Worm (Caenorhabditis elegans): ENCODE measurements around the gene R11E3.1.
A peak's percentile ranks its signal among the peaks of the same experiment; 100 is the strongest.

The R11E3.1 gene

DNA sequence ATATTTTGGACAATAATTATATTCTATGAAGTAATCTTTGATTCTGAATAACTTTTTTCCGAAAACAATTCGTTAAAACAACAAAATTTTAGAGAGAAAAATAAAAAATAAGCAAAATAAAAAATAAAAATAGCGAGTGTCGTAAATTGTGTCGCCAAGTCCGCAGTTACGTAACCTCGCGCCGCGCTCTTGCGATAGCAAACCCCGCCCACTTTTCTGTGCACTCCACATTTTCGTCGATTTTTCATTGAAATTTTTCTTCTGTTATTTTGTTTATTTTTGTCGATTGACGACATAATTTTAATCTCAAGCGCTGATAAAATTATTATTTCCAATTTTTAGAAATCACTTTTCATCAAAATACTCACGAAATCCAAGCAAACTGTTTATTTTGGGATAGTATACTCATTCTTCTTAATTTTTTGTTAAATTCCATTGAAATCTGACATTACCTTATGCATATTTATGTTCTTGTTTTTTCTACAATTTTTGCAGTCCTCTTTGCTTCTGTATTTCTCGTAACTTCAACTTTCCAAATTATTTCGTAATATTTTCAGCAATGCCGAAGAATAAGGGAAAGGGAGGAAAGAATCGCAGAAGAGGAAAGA is 20.9 kb downstream of the R11E3.1 start, which contains the start of gene eif-1.A:
TSS of gene eif-1.A (plus strand) at position 558 of the 608 bp plus-strand sequence.
- no peak for TF ChIP-seq pag-3 (tag; optimal IDR thresholded peaks at IDR 0.05; ENCODE audit: borderline replicate concordance, insufficient read depth)
- TF ChIP-seq fos-1 (tag; optimal IDR thresholded peaks at IDR 0.05), result peak; percentile 4
- TF ChIP-seq ceh-63 (GFP tag; optimal IDR thresholded peaks at IDR 0.05), result no peak
- TF ChIP-seq snpc-4 (tag; optimal IDR thresholded peaks at IDR 0.05), result no peak
- TF ChIP-seq ztf-11 (tag; optimal IDR thresholded peaks at IDR 0.05), result no peak
- no peak for TF ChIP-seq sup-37 (GFP tag; optimal IDR thresholded peaks at IDR 0.05)
- TF ChIP-seq aha-1 (tag; optimal IDR thresholded peaks at IDR 0.05), result no peak
- no peak for TF ChIP-seq irx-1 (tag; optimal IDR thresholded peaks at IDR 0.05)
- TF ChIP-seq hlh-4 (tag; optimal IDR thresholded peaks at IDR 0.05), result no peak
- TF ChIP-seq ztf-4 (tag; optimal IDR thresholded peaks at IDR 0.05), result no peak
- TF ChIP-seq zip-4 (GFP tag; optimal IDR thresholded peaks at IDR 0.05), result no peak
- TF ChIP-seq dsc-1 (tag; optimal IDR thresholded peaks at IDR 0.05), result no peak
- TF ChIP-seq pqm-1 (tag; optimal IDR thresholded peaks at IDR 0.05), result no peak
- TF ChIP-seq nhr-90 (tag; optimal IDR thresholded peaks at IDR 0.05; ENCODE audit: poor library complexity), result peak; percentile 54
- TF ChIP-seq Y116A8C.19 (tag; optimal IDR thresholded peaks at IDR 0.05; ENCODE audit: borderline replicate concordance), result no peak
- no peak for TF ChIP-seq lin-14 (GFP tag; optimal IDR thresholded peaks at IDR 0.05)
- peak; percentile 51 for TF ChIP-seq rnt-1 (tag; optimal IDR thresholded peaks at IDR 0.05)
- no peak for TF ChIP-seq unc-30 (tag; optimal IDR thresholded peaks at IDR 0.05)
- no peak for TF ChIP-seq grh-1 (GFP tag; IDR thresholded peaks at IDR 0.05)
- no peak for TF ChIP-seq mep-1 (tag; optimal IDR thresholded peaks at IDR 0.05)
- no peak for TF ChIP-seq jun-1 (tag; optimal IDR thresholded peaks at IDR 0.05)
- TF ChIP-seq mdl-1 (tag; optimal IDR thresholded peaks at IDR 0.05), result no peak
- TF ChIP-seq nhr-85 (tag), result peak; percentile 61
- TF ChIP-seq hpl-2 (GFP tag; optimal IDR thresholded peaks at IDR 0.05), result peak; percentile 26
- TF ChIP-seq alr-1 (tag; optimal IDR thresholded peaks at IDR 0.05; ENCODE audit: borderline replicate concordance), result no peak
- no peak for TF ChIP-seq C04F5.9 (tag; optimal IDR thresholded peaks at IDR 0.05)
- TF ChIP-seq ceh-8 (GFP tag; optimal IDR thresholded peaks at IDR 0.05), result no peak
- peak; percentile 81 for TF ChIP-seq skn-1 (tag; optimal IDR thresholded peaks at IDR 0.05)
- no peak for TF ChIP-seq fkh-4 (tag; optimal IDR thresholded peaks at IDR 0.05; ENCODE audit: borderline replicate concordance)
- no peak for TF ChIP-seq nhr-19 (GFP tag; conservative IDR thresholded peaks at IDR 0.05)
- no peak for TF ChIP-seq blmp-1 (tag; optimal IDR thresholded peaks at IDR 0.05)
- TF ChIP-seq lin-39 (tag; optimal IDR thresholded peaks at IDR 0.05), result peak; percentile 12
- no peak for TF ChIP-seq nhr-84 (tag; optimal IDR thresholded peaks at IDR 0.05)
- peak; percentile 75 for TF ChIP-seq C16A3.4 (tag; optimal IDR thresholded peaks at IDR 0.05)
- no peak for TF ChIP-seq tlp-1 (tag; optimal IDR thresholded peaks at IDR 0.05)
- TF ChIP-seq nhr-77 (tag; optimal IDR thresholded peaks at IDR 0.05), result no peak
- no peak for TF ChIP-seq pax-3 (tag; optimal IDR thresholded peaks at IDR 0.05)
- TF ChIP-seq nhr-11 (tag; optimal IDR thresholded peaks at IDR 0.05), result no peak
- no peak for TF ChIP-seq sptf-1 (tag; optimal IDR thresholded peaks at IDR 0.05)
- peak; percentile 28; the same call in 1 of the 2 replicates for TF ChIP-seq isw-1 (GFP tag; IDR thresholded peaks at IDR 0.05)
- no peak for TF ChIP-seq nhr-12 (tag; optimal IDR thresholded peaks at IDR 0.05)
- TF ChIP-seq snu-23 (GFP tag; optimal IDR thresholded peaks at IDR 0.05), result peak; percentile 75
- TF ChIP-seq vab-15 (tag; optimal IDR thresholded peaks at IDR 0.05), result no peak
- peak; percentile 45 for TF ChIP-seq xbp-1 (tag; optimal IDR thresholded peaks at IDR 0.05)
- no peak for TF ChIP-seq ama-1 (optimal IDR thresholded peaks at IDR 0.05)
- no peak for TF ChIP-seq ceh-88 (GFP tag; IDR thresholded peaks at IDR 0.05)
- TF ChIP-seq mab-9 (GFP tag; IDR thresholded peaks at IDR 0.05), result no peak
- no peak for TF ChIP-seq unc-62 (GFP tag; optimal IDR thresholded peaks at IDR 0.05)
- TF ChIP-seq ceh-82 (tag; optimal IDR thresholded peaks at IDR 0.05), result peak; percentile 18 to 62 (median 43)
- TF ChIP-seq aly-2 (tag; optimal IDR thresholded peaks at IDR 0.05), result no peak
- peak; percentile 59 for TF ChIP-seq lin-15B (tag; optimal IDR thresholded peaks at IDR 0.05)
- TF ChIP-seq unc-130 (tag; optimal IDR thresholded peaks at IDR 0.05), result peak; percentile 72
- peak; percentile 54 to 75 for TF ChIP-seq lin-35 (GFP tag; optimal IDR thresholded peaks at IDR 0.05)
